Fruit fly (Drosophila melanogaster) whole organism, embryonic: ENCODE results near the gene CG3306.

Source experiments
- Blimp-1 ChIP-seq: fragments of 200-800 bp; sonication (Bioruptor generic); optimal IDR thresholded peaks from 3 replicates; lab custom pipeline; 2018; ENCODE audit warnings: missing biosample characterization, missing genetic modification characterization, mild to moderate bottlenecking, moderate library complexity, missing genetic modification reagents
- CG10274 ChIP-seq: fragments of 200-800 bp; sonication (Bioruptor generic); optimal IDR thresholded peaks from 3 replicates; lab custom pipeline; 2017; ENCODE audit warnings: missing biosample characterization, mild to moderate bottlenecking, missing genetic modification characterization
- CG10654 ChIP-seq: fragments of 200-800 bp; sonication (Bioruptor generic); optimal IDR thresholded peaks from 2 replicates; lab custom pipeline; 2016; ENCODE audit warnings: missing biosample characterization, missing genetic modification characterization
- CG14014 ChIP-seq: fragments of 200-800 bp; sonication (Bioruptor generic); IDR thresholded peaks from 2 replicates; pipeline ENCODE4 v1.3.6; 2022; ENCODE audit warnings: missing biosample characterization, missing genetic modification characterization
- CG14441 ChIP-seq: fragments of 200-800 bp; sonication (Bioruptor generic); IDR thresholded peaks from 2 replicates; pipeline ENCODE4 v1.3.6; 2022; ENCODE audit warnings: missing biosample characterization, missing genetic modification characterization
- CG2129 ChIP-seq: fragments of 200-800 bp; sonication (Bioruptor generic); IDR thresholded peaks from 2 replicates; pipeline ENCODE4 v1.3.6; 2022; ENCODE audit warnings: missing biosample characterization, missing genetic modification characterization; ENCODE audit not compliant: partially characterized antibody
- CG2199 ChIP-seq: fragments of 200-800 bp; sonication (Bioruptor generic); IDR thresholded peaks from 3 replicates; pipeline ENCODE4 v1.3.6; 2022; ENCODE audit warnings: missing biosample characterization, missing genetic modification characterization
- CG7928 ChIP-seq: fragments of 200-800 bp; sonication (Bioruptor generic); optimal IDR thresholded peaks from 2 replicates; lab custom pipeline; 2017; ENCODE audit warnings: missing biosample characterization, mild to moderate bottlenecking, missing genetic modification characterization
- CG7963 ChIP-seq: fragments of 200-800 bp; sonication (Bioruptor generic); IDR thresholded peaks from 3 replicates; pipeline ENCODE4 v1.3.6; 2022; ENCODE audit warnings: missing biosample characterization, missing genetic modification characterization; ENCODE audit not compliant: partially characterized antibody
- CTCF ChIP-seq: fragments of 200-800 bp; sonication (Bioruptor generic); optimal IDR thresholded peaks from 2 replicates; lab custom pipeline; 2017; ENCODE audit warnings: missing biosample characterization, mild to moderate bottlenecking, missing genetic modification characterization, moderate library complexity
- Dfd ChIP-seq, 2 experiments: fragments of >200 bp; optimal IDR thresholded peaks; 2 replicates each; lab custom pipeline; 2017; ENCODE audit warnings: missing biosample characterization in 2 of 2, missing genetic modification characterization in 2 of 2
- Dip2 ChIP-seq: fragments of 200-800 bp; sonication (Bioruptor generic); IDR thresholded peaks from 2 replicates; pipeline ENCODE4 v1.3.6; 2022; ENCODE audit warnings: missing biosample characterization, missing genetic modification characterization
- Dip3 ChIP-seq: fragments of 200-800 bp; sonication (Bioruptor generic); optimal IDR thresholded peaks from 3 replicates; lab custom pipeline; 2016; ENCODE audit warnings: missing biosample characterization, missing genetic modification characterization
- Drgx ChIP-seq: fragments of 200-800 bp; sonication (Bioruptor generic); IDR thresholded peaks from 2 replicates; pipeline ENCODE4 v1.3.6; 2022; ENCODE audit warnings: missing biosample characterization, missing genetic modification characterization
- ERR ChIP-seq: fragments of 200-800 bp; sonication (Bioruptor generic); optimal IDR thresholded peaks from 2 replicates; lab custom pipeline; 2016; ENCODE audit warnings: missing biosample characterization, missing genetic modification characterization
- Ets65A ChIP-seq: fragments of 200-800 bp; sonication (Bioruptor generic); peaks from one replicate; lab custom pipeline; 2016; ENCODE audit warnings: missing biosample characterization, missing genetic modification characterization
- H15 ChIP-seq: fragments of 200-800 bp; sonication (Bioruptor generic); IDR thresholded peaks from 3 replicates; pipeline ENCODE4 v1.3.6; 2022; ENCODE audit warnings: missing biosample characterization, missing genetic modification characterization
- HLHmδ ChIP-seq: fragments of 200-800 bp; sonication (Bioruptor generic); optimal IDR thresholded peaks from 2 replicates; lab custom pipeline; 2018; ENCODE audit warnings: missing biosample characterization, mild to moderate bottlenecking, missing genetic modification characterization, moderate library complexity
- Hey ChIP-seq: fragments of 200-800 bp; sonication (Bioruptor generic); optimal IDR thresholded peaks from 3 replicates; lab custom pipeline; 2018; ENCODE audit warnings: missing biosample characterization, mild to moderate bottlenecking, missing genetic modification characterization
- Hr3 ChIP-seq: fragments of 200-800 bp; sonication (Bioruptor generic); optimal IDR thresholded peaks from 3 replicates; lab custom pipeline; 2016; ENCODE audit warnings: missing biosample characterization, missing genetic modification characterization
- Hr78 ChIP-seq, 2 experiments: fragments of 200-800 bp in 1 of 2; fragments of >200 bp in 1 of 2; sonication (Bioruptor generic) in 1 of 2; optimal IDR thresholded peaks; 2 replicates each; lab custom pipeline; 2017 to 2019; ENCODE audit warnings: missing biosample characterization in 2 of 2, missing genetic modification characterization in 2 of 2, mild to moderate bottlenecking in 1 of 2, moderate library complexity in 1 of 2
- Mad ChIP-seq: fragments of 200-800 bp; sonication (Bioruptor generic); optimal IDR thresholded peaks from 2 replicates; lab custom pipeline; 2016; ENCODE audit warnings: missing biosample characterization, missing genetic modification characterization
- Med ChIP-seq: fragments of 200-800 bp; sonication (Bioruptor generic); peaks from one replicate; lab custom pipeline; 2016; ENCODE audit warnings: missing biosample characterization, missing genetic modification characterization, mild to moderate bottlenecking, inconsistent platforms, moderate library complexity
- Mes4 ChIP-seq: fragments of 200-800 bp; sonication (Bioruptor generic); optimal IDR thresholded peaks from 2 replicates; lab custom pipeline; 2016; ENCODE audit warnings: missing biosample characterization, missing genetic modification characterization
- Pdp1 ChIP-seq, 2 experiments: fragments of 200-800 bp; sonication (Bioruptor generic); optimal IDR thresholded peaks; 3 replicates each; lab custom pipeline; 2016; ENCODE audit warnings: missing biosample characterization in 2 of 2, missing genetic modification characterization in 2 of 2, mild to moderate bottlenecking in 1 of 2, moderate library complexity in 1 of 2
- Vsx1 ChIP-seq: fragments of 200-800 bp; sonication (Bioruptor generic); optimal IDR thresholded peaks from 2 replicates; lab custom pipeline; 2017; ENCODE audit warnings: missing biosample characterization, mild to moderate bottlenecking, missing genetic modification characterization, missing genetic modification reagents
- Xbp1 ChIP-seq: fragments of 200-800 bp; sonication (Bioruptor generic); optimal IDR thresholded peaks from 3 replicates; lab custom pipeline; 2016; ENCODE audit warnings: missing biosample characterization, mild to moderate bottlenecking, missing genetic modification characterization
- cg ChIP-seq: fragments of 200-800 bp; sonication (Bioruptor generic); optimal IDR thresholded peaks from 3 replicates; lab custom pipeline; 2019; ENCODE audit warnings: missing biosample characterization, mild to moderate bottlenecking, missing genetic modification characterization, moderate library complexity
- chinmo ChIP-seq: fragments of 200-800 bp; sonication (Bioruptor generic); IDR thresholded peaks from 4 replicates; pipeline ENCODE4 v1.3.6; 2022; ENCODE audit warnings: missing biosample characterization, missing genetic modification characterization; ENCODE audit not compliant: partially characterized antibody
- croc ChIP-seq: fragments of 200-800 bp; sonication (Bioruptor generic); conservative IDR thresholded peaks from 3 replicates; pipeline ENCODE4 v1.3.6; 2022; ENCODE audit warnings: missing biosample characterization, missing genetic modification characterization
- cwo ChIP-seq: fragments of 200-800 bp; sonication (Bioruptor generic); optimal IDR thresholded peaks from 3 replicates; lab custom pipeline; 2017; ENCODE audit warnings: missing biosample characterization, missing genetic modification characterization, mild to moderate bottlenecking, moderate library complexity, missing genetic modification reagents
- dimm ChIP-seq: fragments of 200-800 bp; sonication (Bioruptor generic); IDR thresholded peaks from 2 replicates; pipeline ENCODE4 v1.3.6; 2022; ENCODE audit warnings: missing biosample characterization, missing genetic modification characterization
- dmrt11E ChIP-seq: fragments of 200-800 bp; sonication (Bioruptor generic); optimal IDR thresholded peaks from 3 replicates; lab custom pipeline; 2018; ENCODE audit warnings: missing biosample characterization, mild to moderate bottlenecking, missing genetic modification characterization, moderate library complexity
- ems ChIP-seq: fragments of 200-800 bp; sonication (Bioruptor generic); optimal IDR thresholded peaks from 3 replicates; lab custom pipeline; 2016; ENCODE audit warnings: missing biosample characterization, missing genetic modification characterization
- ewg ChIP-seq: fragments of 200-800 bp; sonication (Bioruptor generic); optimal IDR thresholded peaks from 3 replicates; lab custom pipeline; 2017; ENCODE audit warnings: mild to moderate bottlenecking, missing biosample characterization, missing genetic modification reagents, missing genetic modification characterization
- fd96Cb ChIP-seq: fragments of 200-800 bp; sonication (Bioruptor generic); optimal IDR thresholded peaks from 2 replicates; lab custom pipeline; 2018; ENCODE audit warnings: missing biosample characterization, mild to moderate bottlenecking, missing genetic modification characterization, moderate library complexity
- gsb ChIP-seq: fragments of 200-800 bp; sonication (Bioruptor generic); IDR thresholded peaks from 2 replicates; pipeline ENCODE4 v1.3.6; 2022; ENCODE audit warnings: missing biosample characterization, missing genetic modification characterization
- h ChIP-seq: fragments of >200 bp; optimal IDR thresholded peaks from 2 replicates; lab custom pipeline; 2017
- hbn ChIP-seq: fragments of 200-800 bp; sonication (Bioruptor generic); IDR thresholded peaks from 2 replicates; pipeline ENCODE4 v1.3.6; 2022; ENCODE audit warnings: missing biosample characterization, missing genetic modification characterization; ENCODE audit not compliant: partially characterized antibody
- hth ChIP-seq: fragments of >200 bp; optimal IDR thresholded peaks from 2 replicates; lab custom pipeline; 2017; ENCODE audit warnings: inconsistent platforms
- lola ChIP-seq, 3 experiments: fragments of >200 bp in 2 of 3; fragments of 200-800 bp in 1 of 3; sonication (Bioruptor generic) in 1 of 3; optimal IDR thresholded peaks; 2 replicates each; lab custom pipeline; 2017 to 2019; ENCODE audit warnings: missing biosample characterization in 3 of 3, missing genetic modification characterization in 3 of 3, mild to moderate bottlenecking in 1 of 3, moderate library complexity in 1 of 3
- nmo ChIP-seq: fragments of 200-800 bp; sonication (Bioruptor generic); optimal IDR thresholded peaks from 2 replicates; lab custom pipeline; 2018; ENCODE audit warnings: missing biosample characterization, mild to moderate bottlenecking, missing genetic modification characterization, moderate library complexity
- phol ChIP-seq: fragments of 200-800 bp; sonication (Bioruptor generic); optimal IDR thresholded peaks from 3 replicates; lab custom pipeline; 2018; ENCODE audit warnings: missing biosample characterization, mild to moderate bottlenecking, missing genetic modification characterization, moderate library complexity
- sd ChIP-seq: fragments of 200-800 bp; sonication (Bioruptor generic); optimal IDR thresholded peaks from 3 replicates; lab custom pipeline; 2018; ENCODE audit warnings: missing biosample characterization, mild to moderate bottlenecking, missing genetic modification characterization, moderate library complexity
- sens ChIP-seq: fragments of 200-800 bp; sonication (Bioruptor generic); peaks from one replicate; lab custom pipeline; 2016; ENCODE audit warnings: missing biosample characterization, missing genetic modification characterization
- sens-2 ChIP-seq: fragments of 200-800 bp; sonication (Bioruptor generic); IDR thresholded peaks from 2 replicates; pipeline ENCODE4 v1.3.6; 2022; ENCODE audit warnings: missing biosample characterization, missing genetic modification characterization
- sqz ChIP-seq: fragments of 200-800 bp; sonication (Bioruptor generic); optimal IDR thresholded peaks from 3 replicates; lab custom pipeline; 2018; ENCODE audit warnings: missing biosample characterization, mild to moderate bottlenecking, missing genetic modification characterization
- sr ChIP-seq: fragments of 200-800 bp; sonication (Bioruptor generic); IDR thresholded peaks from 3 replicates; pipeline ENCODE4 v1.3.6; 2022; ENCODE audit warnings: missing biosample characterization, missing genetic modification characterization

CG3306 gene

DNA sequence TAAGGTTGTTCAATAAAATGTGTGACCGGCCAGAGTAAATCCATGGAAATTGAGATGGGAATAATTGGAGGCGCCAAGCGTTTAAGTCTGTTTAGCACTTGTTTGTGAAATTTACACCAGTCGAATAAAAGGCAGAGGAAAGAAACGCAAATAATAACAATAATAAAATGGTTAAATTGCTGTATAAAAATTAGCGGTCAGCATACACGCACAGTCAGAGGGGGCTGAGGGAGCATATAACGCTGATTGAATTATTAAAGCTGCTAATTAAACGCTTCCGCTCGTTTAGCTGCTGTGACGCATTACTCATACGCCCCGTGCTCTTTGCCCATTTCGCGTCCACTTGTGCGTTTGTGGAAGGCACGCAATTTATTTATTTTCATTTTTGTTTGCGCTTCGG is 33.6 kb upstream of the CG3306 start (continued):
- TF ChIP-seq ERR (no peak), cwo (GFP tag; lab: Kevin White, UChicago) (peak; percentile 22), Med (peak; percentile 48), sens (GFP tag; lab: Kevin White, UChicago) (peak; percentile 22), Ets65A (GFP tag; lab: Kevin White, UChicago) (peak; percentile 26)

dm6 chr3L:9569194-9569593 is 32.1 kb upstream of the CG3306 start:
- TF ChIP-seq sd (tag; lab: Kevin White, UChicago) (peak; percentile 41), sr (GFP tag; lab: Robert Waterston, UW) (no peak), Hey (tag; lab: Kevin White, UChicago) (no peak), Hr78 (GFP tag; optimal IDR thresholded peaks at IDR 0.05; lab: Kevin White, UChicago) (peak in 1 of 2 experiments; percentile 30), Dip2 (no peak), Blimp-1 (GFP tag; lab: Kevin White, UChicago) (peak; percentile 94), sqz (GFP tag; lab: Kevin White, UChicago) (peak; percentile 15), Mad (no peak)

- TF ChIP-seq ewg (GFP tag; lab: Kevin White, UChicago), result no peak
- TF ChIP-seq h (lab: Kevin White, UChicago), result no peak
- TF ChIP-seq fd96Cb (tag; lab: Kevin White, UChicago), result no peak
- no peak for TF ChIP-seq dimm
- no peak for TF ChIP-seq gsb
- TF ChIP-seq lola (GFP tag; optimal IDR thresholded peaks at IDR 0.05; lab: Kevin White, UChicago), result no peak
- no peak for TF ChIP-seq CG2199
- no peak for TF ChIP-seq CG10654 (GFP tag; lab: Kevin White, UChicago)
- TF ChIP-seq Ets65A (GFP tag; lab: Kevin White, UChicago), result peak; percentile 41
- no peak for TF ChIP-seq nmo (GFP tag; lab: Kevin White, UChicago)
- TF ChIP-seq phol (tag; lab: Kevin White, UChicago), result no peak
- TF ChIP-seq CG2129 (GFP tag; lab: Robert Waterston, UW), result no peak
- no peak for TF ChIP-seq CG7928 (GFP tag; lab: Kevin White, UChicago)
- TF ChIP-seq Hr3 (GFP tag; lab: Kevin White, UChicago), result no peak
- 0 out of 2 replicates have a peak, but pooled peaks have one; percentile 40 for TF ChIP-seq Drgx (GFP tag; lab: Robert Waterston, UW)
- TF ChIP-seq dmrt11E (tag; lab: Kevin White, UChicago), result no peak
- no peak for TF ChIP-seq Mes4
Measured at dm6 chr3L:9569849-9570248, 31.5 kb upstream of the CG3306 start.

DNA sequence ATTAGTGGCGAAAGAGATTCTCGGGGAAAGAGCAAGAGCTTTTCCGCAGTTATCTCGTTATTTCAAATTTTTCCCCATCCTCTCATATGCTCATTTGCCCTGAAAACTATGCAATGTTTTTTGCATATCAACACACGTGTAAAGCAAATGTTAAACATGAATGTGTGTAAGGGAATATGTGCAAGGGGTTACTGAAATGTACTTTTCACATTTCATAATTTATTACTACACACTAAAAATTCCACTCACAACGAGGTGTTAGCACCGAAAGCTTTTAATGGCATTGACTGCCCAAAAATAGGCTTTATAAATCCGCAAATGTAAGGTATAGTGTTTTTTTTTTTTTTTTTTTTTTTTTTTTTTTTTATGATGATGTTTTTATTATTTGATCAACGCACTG is 29.7 kb upstream of the CG3306 start:
- no peak for TF ChIP-seq H15 (GFP tag; lab: Robert Waterston, UW)
- no peak for TF ChIP-seq HLHmδ (GFP tag; lab: Kevin White, UChicago)
- peak in 1 of 2 experiments; percentile 16 for TF ChIP-seq Pdp1 (GFP tag; optimal IDR thresholded peaks at IDR 0.05; lab: Kevin White, UChicago)
- TF ChIP-seq sens-2 (GFP tag; lab: Robert Waterston, UW), result no peak
- no peak for TF ChIP-seq CG14441 (GFP tag; lab: Robert Waterston, UW)
- no peak for TF ChIP-seq ems (GFP tag; lab: Kevin White, UChicago)
- TF ChIP-seq hth (lab: Kevin White, UChicago), result no peak
- peak; percentile 52 for TF ChIP-seq cg (GFP tag; lab: Kevin White, UChicago)
- TF ChIP-seq hbn (GFP tag; lab: Robert Waterston, UW), result no peak
- no peak for TF ChIP-seq croc (GFP tag; lab: Robert Waterston, UW)
- TF ChIP-seq CG7963 (GFP tag; lab: Robert Waterston, UW), result no peak
- peak; percentile 69 for TF ChIP-seq sd (tag; lab: Kevin White, UChicago)
- no peak for TF ChIP-seq Dfd (GFP tag; optimal IDR thresholded peaks at IDR 0.05; lab: Kevin White, UChicago)
- TF ChIP-seq CG14014 (GFP tag; lab: Robert Waterston, UW), result no peak
- no peak for TF ChIP-seq CG10274 (GFP tag; lab: Kevin White, UChicago)
- no peak for TF ChIP-seq Dip3
- peak; percentile 35 for TF ChIP-seq CTCF
- TF ChIP-seq chinmo, result 0 out of 4 replicates have a peak, but pooled peaks have one; percentile 45
- TF ChIP-seq Xbp1 (GFP tag; lab: Kevin White, UChicago), result no peak
- TF ChIP-seq Med, result peak; percentile 31
- no peak for TF ChIP-seq Vsx1 (GFP tag; lab: Kevin White, UChicago)
